In the genomic region with DNA sequence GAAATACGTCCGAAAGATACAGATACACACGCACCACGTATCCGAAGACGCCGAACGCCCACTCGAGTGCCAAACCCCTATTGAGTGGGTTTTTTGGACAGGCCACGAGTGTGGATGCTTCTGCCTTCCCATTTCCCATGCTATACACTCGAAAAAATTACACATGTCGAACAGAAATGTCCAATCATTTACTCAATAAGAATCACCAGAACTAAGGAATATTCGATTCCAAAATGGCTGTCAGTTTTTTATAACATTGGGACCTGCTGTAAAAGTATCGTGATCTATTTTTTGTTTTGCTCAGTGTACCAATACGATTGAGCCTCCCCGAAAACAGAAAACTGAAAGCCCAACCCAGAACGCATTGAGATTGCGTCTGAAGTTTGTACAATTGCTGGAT, we compare ENCODE assay signal across 1 fruit fly cellular context.
TF ChIP-seq lines count a peak whose summit lies in the region.

No protein-coding gene starts in this region.

TF ChIP-seq in whole organism, embryonic, 481 proteins besides CTCF, POLR2A, EP300 and RAD21 (continued from another document and continues in another):
- peak; percentile 80 for TF ChIP-seq jumu (GFP tag; optimal IDR thresholded peaks at IDR 0.05; lab: Kevin White, UChicago)
- TF ChIP-seq salm (tag; optimal IDR thresholded peaks at IDR 0.05; lab: Kevin White, UChicago), result peak; percentile 46
- TF ChIP-seq E2f1 (GFP tag; IDR thresholded peaks at IDR 0.05; lab: Robert Waterston, UW), result peak; percentile 50
- TF ChIP-seq btn (GFP tag; optimal IDR thresholded peaks at IDR 0.05; lab: Kevin White, UChicago), result peak; percentile 87
- no peak for TF ChIP-seq Dip2 (GFP tag; IDR thresholded peaks at IDR 0.05; lab: Robert Waterston, UW)
- peak; percentile 25; the same call in 1 of the 2 replicates for TF ChIP-seq CG9215 (GFP tag; IDR thresholded peaks at IDR 0.05; lab: Robert Waterston, UW)
- TF ChIP-seq bbx (GFP tag; IDR thresholded peaks at IDR 0.05; lab: Robert Waterston, UW; ENCODE audit: partially characterized antibody), result no peak
- peak; percentile 51 for TF ChIP-seq cwo (GFP tag; optimal IDR thresholded peaks at IDR 0.05; lab: Kevin White, UChicago)
- peak; percentile 5 for TF ChIP-seq MESR4 (GFP tag; optimal IDR thresholded peaks at IDR 0.05; lab: Kevin White, UChicago)
- no peak for TF ChIP-seq HLHmδ (GFP tag; optimal IDR thresholded peaks at IDR 0.05; lab: Kevin White, UChicago)
- peak; percentile 55 for TF ChIP-seq stwl (tag; optimal IDR thresholded peaks at IDR 0.05; lab: Kevin White, UChicago)
- peak; percentile 63 for TF ChIP-seq Sry-δ (GFP tag; optimal IDR thresholded peaks at IDR 0.05; lab: Kevin White, UChicago)
- TF ChIP-seq gt (GFP tag; IDR thresholded peaks at IDR 0.05; lab: Robert Waterston, UW), result 0 out of 2 replicates have a peak, but pooled peaks have one; percentile 16
- peak; percentile 82 for TF ChIP-seq Ssrp (tag; optimal IDR thresholded peaks at IDR 0.05; lab: Kevin White, UChicago)
- peak; percentile 89 for TF ChIP-seq CG1647 (GFP tag; optimal IDR thresholded peaks at IDR 0.05; lab: Kevin White, UChicago)
- TF ChIP-seq CG9932 (GFP tag; IDR thresholded peaks at IDR 0.05; lab: Robert Waterston, UW), result 0 out of 2 replicates have a peak, but pooled peaks have one; percentile 14
- peak; percentile 61 for TF ChIP-seq Spps (tag; optimal IDR thresholded peaks at IDR 0.05; lab: Kevin White, UChicago)
- TF ChIP-seq HHEX (GFP tag; optimal IDR thresholded peaks at IDR 0.05; lab: Kevin White, UChicago), result peak; percentile 62
- TF ChIP-seq TFAM (GFP tag; optimal IDR thresholded peaks at IDR 0.05; lab: Kevin White, UChicago), result peak; percentile 45
- no peak for TF ChIP-seq CG10543 (GFP tag; optimal IDR thresholded peaks at IDR 0.05; lab: Kevin White, UChicago)
- TF ChIP-seq CG15269 (tag; optimal IDR thresholded peaks at IDR 0.05; lab: Kevin White, UChicago), result peak; percentile 70
- no peak for TF ChIP-seq chinmo (GFP tag; IDR thresholded peaks at IDR 0.05; lab: Robert Waterston, UW; ENCODE audit: partially characterized antibody)
- no peak for TF ChIP-seq Sin3A (optimal IDR thresholded peaks at IDR 0.05; lab: Kevin White, UChicago)
- TF ChIP-seq CG9609 (GFP tag; optimal IDR thresholded peaks at IDR 0.05; lab: Kevin White, UChicago), result peak; percentile 66
- peak; percentile 82 for TF ChIP-seq Sox102F (GFP tag; optimal IDR thresholded peaks at IDR 0.05; lab: Kevin White, UChicago)
- peak; percentile 38 for TF ChIP-seq CG8281 (tag; optimal IDR thresholded peaks at IDR 0.05; lab: Kevin White, UChicago)
- TF ChIP-seq ERR (GFP tag; optimal IDR thresholded peaks at IDR 0.05; lab: Kevin White, UChicago), result peak; percentile 61
- peak; percentile 58 for TF ChIP-seq Rx (GFP tag; IDR thresholded peaks at IDR 0.05; lab: Robert Waterston, UW)
- TF ChIP-seq CG18764 (GFP tag; optimal IDR thresholded peaks at IDR 0.05; lab: Kevin White, UChicago), result peak; percentile 85
- peak; percentile 45 for TF ChIP-seq da (GFP tag; optimal IDR thresholded peaks at IDR 0.05; lab: Kevin White, UChicago)
- TF ChIP-seq ara (GFP tag; IDR thresholded peaks at IDR 0.05; lab: Robert Waterston, UW), result peak; percentile 69; the same call in 1 of the 2 replicates
- TF ChIP-seq mam (GFP tag; optimal IDR thresholded peaks at IDR 0.05; lab: Kevin White, UChicago), result peak; percentile 17
- no peak for TF ChIP-seq sim (GFP tag; IDR thresholded peaks at IDR 0.05; lab: Robert Waterston, UW)
- TF ChIP-seq CG4707 (GFP tag; optimal IDR thresholded peaks at IDR 0.05; lab: Kevin White, UChicago), result peak; percentile 68
- TF ChIP-seq so (GFP tag; IDR thresholded peaks at IDR 0.05; lab: Robert Waterston, UW), result no peak
- peak; percentile 65 for TF ChIP-seq CG2120 (GFP tag; optimal IDR thresholded peaks at IDR 0.05; lab: Kevin White, UChicago)
- TF ChIP-seq YL-1 (GFP tag; optimal IDR thresholded peaks at IDR 0.05; lab: Kevin White, UChicago), result no peak
- TF ChIP-seq nerfin-2 (GFP tag; IDR thresholded peaks at IDR 0.05; lab: Robert Waterston, UW; ENCODE audit: partially characterized antibody), result no peak
- no peak for TF ChIP-seq pfk (GFP tag; optimal IDR thresholded peaks at IDR 0.05; lab: Kevin White, UChicago)
- peak; percentile 74 for TF ChIP-seq CG10209 (GFP tag; optimal IDR thresholded peaks at IDR 0.05; lab: Kevin White, UChicago)
- TF ChIP-seq onecut (GFP tag; IDR thresholded peaks at IDR 0.05; lab: Robert Waterston, UW), result peak; percentile 65
- TF ChIP-seq Awh (GFP tag; IDR thresholded peaks at IDR 0.05; lab: Robert Waterston, UW), result peak; percentile 64; the same call in 1 of the 2 replicates
- peak; percentile 33; the same call in 1 of the 2 replicates for TF ChIP-seq dati (GFP tag; IDR thresholded peaks at IDR 0.05; lab: Robert Waterston, UW)
- TF ChIP-seq usp (GFP tag; optimal IDR thresholded peaks at IDR 0.05; lab: Kevin White, UChicago), result no peak
- peak; percentile 98 for TF ChIP-seq Ets65A (GFP tag; lab: Kevin White, UChicago)
- TF ChIP-seq toy (GFP tag; IDR thresholded peaks at IDR 0.05; lab: Robert Waterston, UW), result no peak
- TF ChIP-seq CG2129 (GFP tag; IDR thresholded peaks at IDR 0.05; lab: Robert Waterston, UW; ENCODE audit: partially characterized antibody), result no peak
- peak in 1 of 3 experiments; percentile 31 for TF ChIP-seq Stat92E (GFP tag; optimal IDR thresholded peaks at IDR 0.05; lab: Kevin White, UChicago)
- TF ChIP-seq CG12299 (tag; optimal IDR thresholded peaks at IDR 0.05; lab: Kevin White, UChicago), result no peak
- TF ChIP-seq wek (GFP tag; optimal IDR thresholded peaks at IDR 0.05; lab: Kevin White, UChicago), result peak; percentile 68
- peak; percentile 83 for TF ChIP-seq CG7839 (tag; optimal IDR thresholded peaks at IDR 0.05; lab: Kevin White, UChicago)
- no peak for TF ChIP-seq CG1832 (GFP tag; optimal IDR thresholded peaks at IDR 0.05; lab: Kevin White, UChicago)
- TF ChIP-seq ab (GFP tag; optimal IDR thresholded peaks at IDR 0.05; lab: Kevin White, UChicago), result peak; percentile 34
- TF ChIP-seq z (GFP tag; IDR thresholded peaks at IDR 0.05; lab: Robert Waterston, UW), result peak; percentile 80
- TF ChIP-seq Dbx (GFP tag; IDR thresholded peaks at IDR 0.05; lab: Robert Waterston, UW), result no peak
- peak; percentile 79 for TF ChIP-seq CG2875 (GFP tag; optimal IDR thresholded peaks at IDR 0.05; lab: Kevin White, UChicago)
- peak; percentile 75; the same call in 1 of the 2 replicates for TF ChIP-seq ranshi (GFP tag; IDR thresholded peaks at IDR 0.05; lab: Robert Waterston, UW)
- TF ChIP-seq CG6689 (GFP tag; IDR thresholded peaks at IDR 0.05; lab: Robert Waterston, UW), result peak; percentile 77
- peak; percentile 33 for TF ChIP-seq CG6654 (GFP tag; optimal IDR thresholded peaks at IDR 0.05; lab: Kevin White, UChicago)
- TF ChIP-seq CG7987 (GFP tag; optimal IDR thresholded peaks at IDR 0.05; lab: Kevin White, UChicago), result no peak
- TF ChIP-seq CG12391 (tag; optimal IDR thresholded peaks at IDR 0.05; lab: Kevin White, UChicago), result peak; percentile 71
- no peak; the same call in 1 of the 2 replicates for TF ChIP-seq CG11085 (GFP tag; IDR thresholded peaks at IDR 0.05; lab: Robert Waterston, UW)
- peak; percentile 80 for TF ChIP-seq CG30403 (GFP tag; optimal IDR thresholded peaks at IDR 0.05; lab: Kevin White, UChicago)
- peak; percentile 82 for TF ChIP-seq CG8388 (GFP tag; optimal IDR thresholded peaks at IDR 0.05; lab: Kevin White, UChicago)
- peak; percentile 61; the same call in 2 of the 3 replicates for TF ChIP-seq CG11695 (GFP tag; IDR thresholded peaks at IDR 0.05; lab: Robert Waterston, UW)
- TF ChIP-seq Abd-B (GFP tag; optimal IDR thresholded peaks at IDR 0.05; lab: Kevin White, UChicago), result peak; percentile 75
- TF ChIP-seq Deaf1 (tag; optimal IDR thresholded peaks at IDR 0.05; lab: Kevin White, UChicago), result peak; percentile 82
- peak; percentile 91 for TF ChIP-seq unpg (GFP tag; optimal IDR thresholded peaks at IDR 0.05; lab: Kevin White, UChicago)
- no peak for TF ChIP-seq fru (optimal IDR thresholded peaks at IDR 0.05; lab: Kevin White, UChicago)
- no peak for TF ChIP-seq jigr1 (GFP tag; IDR thresholded peaks at IDR 0.05; lab: Robert Waterston, UW)
- TF ChIP-seq CG17829 (tag; optimal IDR thresholded peaks at IDR 0.05; lab: Kevin White, UChicago), result peak; percentile 87
- TF ChIP-seq CG11398 (GFP tag; optimal IDR thresholded peaks at IDR 0.05; lab: Kevin White, UChicago), result peak; percentile 84
- no peak for TF ChIP-seq kah (GFP tag; optimal IDR thresholded peaks at IDR 0.05; lab: Kevin White, UChicago)
- peak; percentile 93 for TF ChIP-seq bab2 (GFP tag; optimal IDR thresholded peaks at IDR 0.05; lab: Kevin White, UChicago)
- no peak for TF ChIP-seq Hr78 (GFP tag; optimal IDR thresholded peaks at IDR 0.05; lab: Kevin White, UChicago)
- TF ChIP-seq phol (tag; optimal IDR thresholded peaks at IDR 0.05; lab: Kevin White, UChicago), result peak; percentile 88
- peak; percentile 9 for TF ChIP-seq luna (GFP tag; optimal IDR thresholded peaks at IDR 0.05; lab: Kevin White, UChicago)
- TF ChIP-seq CG14050 (GFP tag; IDR thresholded peaks at IDR 0.05; lab: Robert Waterston, UW), result peak; percentile 43; the same call in 2 of the 3 replicates
- peak; percentile 73 for TF ChIP-seq CG2202 (tag; optimal IDR thresholded peaks at IDR 0.05; lab: Kevin White, UChicago)
- TF ChIP-seq repo (GFP tag; optimal IDR thresholded peaks at IDR 0.05; lab: Kevin White, UChicago), result peak; percentile 85
- peak; percentile 71 for TF ChIP-seq Dad (GFP tag; optimal IDR thresholded peaks at IDR 0.05; lab: Kevin White, UChicago)
- TF ChIP-seq Doc3 (GFP tag; IDR thresholded peaks at IDR 0.05; lab: Robert Waterston, UW; ENCODE audit: partially characterized antibody), result no peak
- peak; percentile 86 to 91 for TF ChIP-seq chif (GFP tag; optimal IDR thresholded peaks at IDR 0.05; lab: Kevin White, UChicago)
- peak; percentile 49 for TF ChIP-seq fu2 (GFP tag; optimal IDR thresholded peaks at IDR 0.05; lab: Kevin White, UChicago)
- TF ChIP-seq Taf1 (GFP tag; IDR thresholded peaks at IDR 0.05; lab: Robert Waterston, UW), result 0 out of 2 replicates have a peak, but pooled peaks have one; percentile 8
- TF ChIP-seq dmrt11E (tag; optimal IDR thresholded peaks at IDR 0.05; lab: Kevin White, UChicago), result peak; percentile 93
- no peak for TF ChIP-seq CG7928 (GFP tag; optimal IDR thresholded peaks at IDR 0.05; lab: Kevin White, UChicago)
- TF ChIP-seq CG30431 (GFP tag; optimal IDR thresholded peaks at IDR 0.05; lab: Kevin White, UChicago), result peak; percentile 84
- peak; percentile 84 for TF ChIP-seq D19A (tag; optimal IDR thresholded peaks at IDR 0.05; lab: Kevin White, UChicago)
- no peak for TF ChIP-seq cas (GFP tag; IDR thresholded peaks at IDR 0.05; lab: Robert Waterston, UW)
- TF ChIP-seq sr (GFP tag; IDR thresholded peaks at IDR 0.05; lab: Robert Waterston, UW), result peak; percentile 63; the same call in 1 of the 3 replicates
- TF ChIP-seq vvl (GFP tag; IDR thresholded peaks at IDR 0.05; lab: Robert Waterston, UW), result peak; percentile 87
- TF ChIP-seq CG7963 (GFP tag; IDR thresholded peaks at IDR 0.05; lab: Robert Waterston, UW; ENCODE audit: partially characterized antibody), result no peak
- TF ChIP-seq oc (tag; optimal IDR thresholded peaks at IDR 0.05; lab: Kevin White, UChicago), result peak; percentile 64
- TF ChIP-seq mld (GFP tag; IDR thresholded peaks at IDR 0.05; lab: Robert Waterston, UW; ENCODE audit: partially characterized antibody), result no peak
- TF ChIP-seq run (tag; optimal IDR thresholded peaks at IDR 0.05; lab: Kevin White, UChicago), result peak; percentile 40
- no peak for TF ChIP-seq C15 (GFP tag; IDR thresholded peaks at IDR 0.05; lab: Robert Waterston, UW)
- peak; percentile 11 for TF ChIP-seq CG10274 (GFP tag; optimal IDR thresholded peaks at IDR 0.05; lab: Kevin White, UChicago)
- no peak for TF ChIP-seq unc-4 (GFP tag; IDR thresholded peaks at IDR 0.05; lab: Robert Waterston, UW; ENCODE audit: partially characterized antibody)
- peak; percentile 65 for TF ChIP-seq CG33557 (GFP tag; optimal IDR thresholded peaks at IDR 0.05; lab: Kevin White, UChicago)
- no peak for TF ChIP-seq peb (GFP tag; IDR thresholded peaks at IDR 0.05; lab: Robert Waterston, UW)
- TF ChIP-seq CG14710 (tag; optimal IDR thresholded peaks at IDR 0.05; lab: Kevin White, UChicago), result peak; percentile 84
- TF ChIP-seq CG3163 (GFP tag; optimal IDR thresholded peaks at IDR 0.05; lab: Kevin White, UChicago), result peak; percentile 55
- TF ChIP-seq fd102C (GFP tag; optimal IDR thresholded peaks at IDR 0.05; lab: Kevin White, UChicago), result peak; percentile 80
- TF ChIP-seq bsh (GFP tag; optimal IDR thresholded peaks at IDR 0.05; lab: Kevin White, UChicago), result peak; percentile 5 to 92
- peak; percentile 51 for TF ChIP-seq CG31388 (GFP tag; optimal IDR thresholded peaks at IDR 0.05; lab: Kevin White, UChicago)
- TF ChIP-seq Nf-YA (GFP tag; IDR thresholded peaks at IDR 0.05; lab: Robert Waterston, UW), result peak; percentile 56; the same call in 1 of the 2 replicates
- TF ChIP-seq sqz (GFP tag; optimal IDR thresholded peaks at IDR 0.05; lab: Kevin White, UChicago), result peak; percentile 54
- TF ChIP-seq gce (GFP tag; IDR thresholded peaks at IDR 0.05; lab: Robert Waterston, UW), result 0 out of 3 replicates have a peak, but pooled peaks have one; percentile 43
- TF ChIP-seq CG7372 (GFP tag; IDR thresholded peaks at IDR 0.05; lab: Robert Waterston, UW), result no peak
- peak; percentile 83 for TF ChIP-seq chn (GFP tag; optimal IDR thresholded peaks at IDR 0.05; lab: Kevin White, UChicago)
- no peak for TF ChIP-seq hkb (optimal IDR thresholded peaks at IDR 0.05; lab: Kevin White, UChicago)
- peak; percentile 85 for TF ChIP-seq hkb (GFP tag; IDR thresholded peaks at IDR 0.05; lab: Robert Waterston, UW)
- TF ChIP-seq CG13775 (GFP tag; optimal IDR thresholded peaks at IDR 0.05; lab: Kevin White, UChicago), result peak; percentile 72
- no peak for TF ChIP-seq prd (optimal IDR thresholded peaks at IDR 0.05; lab: Kevin White, UChicago)
- TF ChIP-seq prd (GFP tag; IDR thresholded peaks at IDR 0.05; lab: Robert Waterston, UW), result peak; percentile 88
- TF ChIP-seq Doc2 (GFP tag; IDR thresholded peaks at IDR 0.05; lab: Robert Waterston, UW), result no peak
- 0 out of 3 replicates have a peak, but pooled peaks have one; percentile 54 for TF ChIP-seq Mrtf (GFP tag; IDR thresholded peaks at IDR 0.05; lab: Robert Waterston, UW)
- TF ChIP-seq NFAT (GFP tag; IDR thresholded peaks at IDR 0.05; lab: Robert Waterston, UW), result no peak; the same call in 1 of the 2 replicates
- no peak for TF ChIP-seq CG3838 (GFP tag; optimal IDR thresholded peaks at IDR 0.05; lab: Kevin White, UChicago)
- TF ChIP-seq ind (GFP tag; optimal IDR thresholded peaks at IDR 0.05; lab: Kevin White, UChicago), result peak; percentile 77
- peak; percentile 49 for TF ChIP-seq Meics (GFP tag; optimal IDR thresholded peaks at IDR 0.05; lab: Kevin White, UChicago)
- peak; percentile 83 for TF ChIP-seq CG3065 (GFP tag; optimal IDR thresholded peaks at IDR 0.05; lab: Kevin White, UChicago)
- TF ChIP-seq CG5180 (GFP tag; optimal IDR thresholded peaks at IDR 0.05; lab: Kevin White, UChicago), result peak; percentile 57
- TF ChIP-seq br (optimal IDR thresholded peaks at IDR 0.05; lab: Kevin White, UChicago), result no peak
